Fruit fly (Drosophila melanogaster) whole organism, embryonic: Measurements from ENCODE around the gene her.

Experiments used
- Bteb2 ChIP-seq: fragments of 200-800 bp; sonication (Bioruptor generic); optimal IDR thresholded peaks from 2 replicates; lab custom pipeline; 2016; ENCODE audit warnings: missing biosample characterization, missing genetic modification characterization
- CG10267 ChIP-seq: fragments of 200-800 bp; sonication (Bioruptor generic); optimal IDR thresholded peaks from 2 replicates; lab custom pipeline; 2018; ENCODE audit warnings: missing biosample characterization, mild to moderate bottlenecking, missing genetic modification characterization, moderate library complexity
- CG11696 ChIP-seq: fragments of 200-800 bp; sonication (Bioruptor generic); IDR thresholded peaks from 2 replicates; pipeline ENCODE4 v1.3.6; 2022; ENCODE audit warnings: missing biosample characterization, missing genetic modification characterization
- CG12391 ChIP-seq: fragments of 200-800 bp; sonication (Bioruptor generic); optimal IDR thresholded peaks from 3 replicates; lab custom pipeline; 2018; ENCODE audit warnings: missing biosample characterization, mild to moderate bottlenecking, missing genetic modification characterization, moderate library complexity
- CG12744 ChIP-seq: fragments of 200-800 bp; sonication (Bioruptor generic); optimal IDR thresholded peaks from 2 replicates; lab custom pipeline; 2016; ENCODE audit warnings: missing biosample characterization, missing genetic modification characterization
- CG12769 ChIP-seq: fragments of 200-800 bp; sonication (Bioruptor generic); optimal IDR thresholded peaks from 2 replicates; lab custom pipeline; 2019; ENCODE audit warnings: missing biosample characterization, mild to moderate bottlenecking, missing genetic modification characterization, moderate library complexity
- CG13296 ChIP-seq: fragments of 200-800 bp; sonication (Bioruptor generic); optimal IDR thresholded peaks from 3 replicates; lab custom pipeline; 2018; ENCODE audit warnings: missing biosample characterization, mild to moderate bottlenecking, missing genetic modification characterization
- CG14050 ChIP-seq: fragments of 200-800 bp; sonication (Bioruptor generic); IDR thresholded peaks from 3 replicates; pipeline ENCODE4 v1.3.6; 2022; ENCODE audit warnings: missing biosample characterization, missing genetic modification characterization
- CG14667 ChIP-seq: fragments of 200-800 bp; sonication (Bioruptor generic); IDR thresholded peaks from 2 replicates; pipeline ENCODE4 v1.3.6; 2022; ENCODE audit warnings: missing biosample characterization, missing genetic modification characterization
- CG15073 ChIP-seq: fragments of 200-800 bp; sonication (Bioruptor generic); optimal IDR thresholded peaks from 2 replicates; lab custom pipeline; 2016; ENCODE audit warnings: missing biosample characterization, missing genetic modification characterization
- CG16779 ChIP-seq: fragments of 200-800 bp; sonication (Bioruptor generic); IDR thresholded peaks from 2 replicates; pipeline ENCODE4 v1.3.6; 2022; ENCODE audit warnings: missing biosample characterization, missing genetic modification characterization
- CG18011 ChIP-seq: fragments of 200-800 bp; sonication (Bioruptor generic); optimal IDR thresholded peaks from 2 replicates; lab custom pipeline; 2017; ENCODE audit warnings: missing biosample characterization, missing genetic modification characterization, mild to moderate bottlenecking, moderate library complexity, missing genotype
- CG2116 ChIP-seq: fragments of 200-800 bp; sonication (Bioruptor generic); optimal IDR thresholded peaks from 3 replicates; lab custom pipeline; 2018; ENCODE audit warnings: missing biosample characterization, mild to moderate bottlenecking, missing genetic modification characterization
- CG3726 ChIP-seq: fragments of 200-800 bp; sonication (Bioruptor generic); IDR thresholded peaks from 3 replicates; pipeline ENCODE4, ENCODE4 v1.3.6; 2022; ENCODE audit warnings: missing biosample characterization, missing genetic modification characterization
- CG42726 ChIP-seq: fragments of 200-800 bp; sonication (Bioruptor generic); IDR thresholded peaks from 2 replicates; pipeline ENCODE4 v1.3.6; 2022; ENCODE audit warnings: missing biosample characterization, missing genetic modification characterization; ENCODE audit not compliant: partially characterized antibody
- CG4820 ChIP-seq: fragments of 200-800 bp; sonication (Bioruptor generic); optimal IDR thresholded peaks from 3 replicates; lab custom pipeline; 2016; ENCODE audit warnings: missing biosample characterization, missing genetic modification characterization
- CG6175 ChIP-seq: fragments of 200-800 bp; sonication (Bioruptor generic); IDR thresholded peaks from 3 replicates; pipeline ENCODE4 v1.3.6; 2022; ENCODE audit warnings: missing biosample characterization, missing genetic modification characterization
- CG7928 ChIP-seq: fragments of 200-800 bp; sonication (Bioruptor generic); optimal IDR thresholded peaks from 2 replicates; lab custom pipeline; 2017; ENCODE audit warnings: missing biosample characterization, mild to moderate bottlenecking, missing genetic modification characterization
- CG8089 ChIP-seq: fragments of 200-800 bp; sonication (Bioruptor generic); optimal IDR thresholded peaks from 3 replicates; lab custom pipeline; 2016; ENCODE audit warnings: missing biosample characterization, missing genetic modification characterization
- CG8281 ChIP-seq: fragments of 200-800 bp; sonication (Bioruptor generic); optimal IDR thresholded peaks from 2 replicates; lab custom pipeline; 2018; ENCODE audit warnings: missing biosample characterization, mild to moderate bottlenecking, missing genetic modification characterization, moderate library complexity
- CG8924 ChIP-seq: fragments of 200-800 bp; optimal IDR thresholded peaks from 3 replicates; lab custom pipeline; 2019; ENCODE audit warnings: missing biosample characterization, mild to moderate bottlenecking, missing genetic modification characterization, moderate library complexity
- CG9215 ChIP-seq: fragments of 200-800 bp; sonication (Bioruptor generic); IDR thresholded peaks from 2 replicates; pipeline ENCODE4 v1.3.6; 2022; ENCODE audit warnings: missing biosample characterization, missing genetic modification characterization
- CG9437 ChIP-seq: fragments of 200-800 bp; sonication (Bioruptor generic); optimal IDR thresholded peaks from 2 replicates; lab custom pipeline; 2018; ENCODE audit warnings: missing biosample characterization, mild to moderate bottlenecking, missing genetic modification characterization
- Dek ChIP-seq: fragments of 200-800 bp; sonication (Bioruptor generic); optimal IDR thresholded peaks from 3 replicates; lab custom pipeline; 2019; ENCODE audit warnings: missing biosample characterization, mild to moderate bottlenecking, missing genetic modification characterization, moderate library complexity
- Drgx ChIP-seq: fragments of 200-800 bp; sonication (Bioruptor generic); IDR thresholded peaks from 2 replicates; pipeline ENCODE4 v1.3.6; 2022; ENCODE audit warnings: missing biosample characterization, missing genetic modification characterization
- E2f1 ChIP-seq: fragments of 200-800 bp; sonication (Bioruptor generic); IDR thresholded peaks from 2 replicates; pipeline ENCODE4 v1.3.6; 2022; ENCODE audit warnings: missing biosample characterization, missing genetic modification characterization
- Elba2 ChIP-seq: fragments of 200-800 bp; sonication (Bioruptor generic); optimal IDR thresholded peaks from 3 replicates; lab custom pipeline; 2016; ENCODE audit warnings: missing biosample characterization, missing genetic modification characterization
- GATAe ChIP-seq: fragments of 200-800 bp; sonication (Bioruptor generic); conservative IDR thresholded peaks from 2 replicates; pipeline ENCODE4 v1.3.6; 2022; ENCODE audit warnings: missing biosample characterization, missing genetic modification characterization
- Gsc ChIP-seq: fragments of 200-800 bp; sonication (Bioruptor generic); IDR thresholded peaks from 2 replicates; pipeline ENCODE4 v1.3.6; 2022; ENCODE audit warnings: missing biosample characterization, missing genetic modification characterization
- H2.0 ChIP-seq: fragments of 200-800 bp; sonication (Bioruptor generic); IDR thresholded peaks from 2 replicates; pipeline ENCODE4 v1.3.6; 2022; ENCODE audit warnings: missing biosample characterization, missing genetic modification characterization
- Hr78 ChIP-seq, 2 experiments: fragments of 200-800 bp in 1 of 2; fragments of >200 bp in 1 of 2; sonication (Bioruptor generic) in 1 of 2; optimal IDR thresholded peaks; 2 replicates each; lab custom pipeline; 2017 to 2019; ENCODE audit warnings: missing biosample characterization in 2 of 2, missing genetic modification characterization in 2 of 2, mild to moderate bottlenecking in 1 of 2, moderate library complexity in 1 of 2
- MTF-1 ChIP-seq: fragments of 200-800 bp; sonication (Bioruptor generic); optimal IDR thresholded peaks from 2 replicates; lab custom pipeline; 2018; ENCODE audit warnings: missing biosample characterization, mild to moderate bottlenecking, missing genetic modification characterization, borderline replicate concordance
- Med ChIP-seq: fragments of 200-800 bp; sonication (Bioruptor generic); peaks from one replicate; lab custom pipeline; 2016; ENCODE audit warnings: missing biosample characterization, missing genetic modification characterization, mild to moderate bottlenecking, inconsistent platforms, moderate library complexity
- Neu2 ChIP-seq: fragments of 200-800 bp; sonication (Bioruptor generic); optimal IDR thresholded peaks from 3 replicates; lab custom pipeline; 2016; ENCODE audit warnings: missing biosample characterization, missing genetic modification characterization, borderline replicate concordance
- NfI ChIP-seq: fragments of 200-800 bp; sonication (Bioruptor generic); optimal IDR thresholded peaks from 3 replicates; lab custom pipeline; 2018; ENCODE audit warnings: missing biosample characterization, mild to moderate bottlenecking, missing genetic modification characterization, moderate library complexity
- Oaz ChIP-seq: fragments of 200-800 bp; sonication (Bioruptor generic); IDR thresholded peaks from 2 replicates; pipeline ENCODE4 v1.3.6; 2022; ENCODE audit warnings: missing biosample characterization, missing genetic modification characterization
- PHDP ChIP-seq: fragments of 200-800 bp; sonication (Bioruptor generic); optimal IDR thresholded peaks from 3 replicates; lab custom pipeline; 2018; ENCODE audit warnings: missing biosample characterization, mild to moderate bottlenecking, missing genetic modification characterization, moderate library complexity
- Poxn ChIP-seq: fragments of 200-800 bp; sonication (Bioruptor generic); IDR thresholded peaks from 2 replicates; pipeline ENCODE4 v1.3.6; 2022; ENCODE audit warnings: missing biosample characterization, missing genetic modification characterization
- Rfx ChIP-seq: fragments of 200-800 bp; sonication (Bioruptor generic); IDR thresholded peaks from 2 replicates; pipeline ENCODE4 v1.3.6; 2022; ENCODE audit warnings: missing biosample characterization, missing genetic modification characterization
- Sry-β ChIP-seq: fragments of 200-800 bp; sonication (Bioruptor generic); optimal IDR thresholded peaks from 2 replicates; lab custom pipeline; 2018; ENCODE audit warnings: missing biosample characterization, mild to moderate bottlenecking, missing genetic modification characterization, moderate library complexity
- abd-A ChIP-seq: fragments of 200-800 bp; sonication (Bioruptor generic); optimal IDR thresholded peaks from 3 replicates; lab custom pipeline; 2019; ENCODE audit warnings: missing biosample characterization, mild to moderate bottlenecking, missing genetic modification characterization, moderate library complexity
- al ChIP-seq: fragments of 200-800 bp; sonication (Bioruptor generic); IDR thresholded peaks from 2 replicates; pipeline ENCODE4 v1.3.6; 2022; ENCODE audit warnings: missing biosample characterization, missing genetic modification characterization
- amos ChIP-seq: fragments of 200-800 bp; sonication (Bioruptor generic); IDR thresholded peaks from 2 replicates; pipeline ENCODE4 v1.3.6; 2022; ENCODE audit warnings: missing biosample characterization, missing genetic modification characterization; ENCODE audit not compliant: partially characterized antibody
- ap ChIP-seq: fragments of 200-800 bp; sonication (Bioruptor generic); IDR thresholded peaks from 2 replicates; pipeline ENCODE4 v1.3.6; 2022; ENCODE audit warnings: missing biosample characterization, missing genetic modification characterization
- cas ChIP-seq: fragments of 200-800 bp; sonication (Bioruptor generic); IDR thresholded peaks from 2 replicates; pipeline ENCODE4 v1.3.6; 2022; ENCODE audit warnings: missing biosample characterization, missing genetic modification characterization
- crol ChIP-seq: fragments of 200-800 bp; sonication (Bioruptor generic); IDR thresholded peaks from 2 replicates; pipeline ENCODE4 v1.3.6; 2022; ENCODE audit warnings: missing biosample characterization, missing genetic modification characterization
- ewg ChIP-seq: fragments of 200-800 bp; sonication (Bioruptor generic); optimal IDR thresholded peaks from 3 replicates; lab custom pipeline; 2017; ENCODE audit warnings: mild to moderate bottlenecking, missing biosample characterization, missing genetic modification reagents, missing genetic modification characterization
- gcm2 ChIP-seq: fragments of 200-800 bp; sonication (Bioruptor generic); optimal IDR thresholded peaks from 2 replicates; lab custom pipeline; 2016; ENCODE audit warnings: missing biosample characterization, missing genetic modification characterization
- inv ChIP-seq: fragments of 200-800 bp; sonication (Bioruptor generic); IDR thresholded peaks from 2 replicates; pipeline ENCODE4 v1.3.6; 2022; ENCODE audit warnings: missing biosample characterization, missing genetic modification characterization; ENCODE audit not compliant: partially characterized antibody
- jigr1 ChIP-seq: fragments of 200-800 bp; sonication (Bioruptor generic); IDR thresholded peaks from 3 replicates; pipeline ENCODE4 v1.3.6; 2022; ENCODE audit warnings: missing biosample characterization, missing genetic modification characterization
- repo ChIP-seq: fragments of 200-800 bp; sonication (Bioruptor generic); optimal IDR thresholded peaks from 2 replicates; lab custom pipeline; 2016; ENCODE audit warnings: missing biosample characterization, missing genetic modification characterization
- slou ChIP-seq: fragments of 200-800 bp; sonication (Bioruptor generic); optimal IDR thresholded peaks from 3 replicates; lab custom pipeline; 2016; ENCODE audit warnings: missing biosample characterization, missing genetic modification characterization
- unpg ChIP-seq: fragments of 200-800 bp; sonication (Bioruptor generic); optimal IDR thresholded peaks from 3 replicates; lab custom pipeline; 2018; ENCODE audit warnings: missing biosample characterization, mild to moderate bottlenecking, missing genetic modification characterization, moderate library complexity

The her gene

dm6 chr2L:16648925-16649324 lies 28.1 kb upstream of the her start:
- TF ChIP-seq NfI (GFP tag; lab: Kevin White, UChicago) (no peak), Poxn (no peak), Med (GFP tag; lab: Kevin White, UChicago) (peak; percentile 67), CG2116 (GFP tag; lab: Kevin White, UChicago) (no peak), CG42726 (no peak), CG15073 (GFP tag; lab: Kevin White, UChicago) (no peak), Elba2 (GFP tag; lab: Kevin White, UChicago) (no peak), Oaz (GFP tag; lab: Robert Waterston, UW) (no peak), CG13296 (GFP tag; lab: Kevin White, UChicago) (no peak), Neu2 (GFP tag; lab: Kevin White, UChicago) (no peak), inv (GFP tag; lab: Robert Waterston, UW) (no peak), ewg (no peak), ap (GFP tag; lab: Robert Waterston, UW) (no peak), abd-A (peak; percentile 75), Bteb2 (GFP tag; lab: Kevin White, UChicago) (no peak), slou (GFP tag; lab: Kevin White, UChicago) (no peak), CG14050 (GFP tag; lab: Robert Waterston, UW) (no peak), CG6175 (no peak), CG8089 (no peak), GATAe (GFP tag; lab: Robert Waterston, UW) (no peak), Drgx (GFP tag; lab: Robert Waterston, UW) (no peak), Sry-β (no peak), crol (GFP tag; lab: Robert Waterston, UW) (peak; percentile 32; the same call in 1 of the 2 replicates), cas (GFP tag; lab: Robert Waterston, UW) (no peak), PHDP (tag; lab: Kevin White, UChicago) (no peak), CG16779 (no peak), amos (GFP tag; lab: Robert Waterston, UW) (no peak), al (GFP tag; lab: Robert Waterston, UW) (no peak), repo (no peak), CG4820 (GFP tag; lab: Kevin White, UChicago) (no peak), CG7928 (GFP tag; lab: Kevin White, UChicago) (no peak), CG11696 (GFP tag; lab: Robert Waterston, UW) (no peak), CG3726 (GFP tag; lab: Robert Waterston, UW) (no peak), Rfx (GFP tag; lab: Robert Waterston, UW) (no peak), CG8281 (tag; lab: Kevin White, UChicago) (peak; percentile 86), Hr78 (GFP tag; optimal IDR thresholded peaks at IDR 0.05; lab: Kevin White, UChicago) (peak in 1 of 2 experiments; percentile 74), MTF-1 (GFP tag; lab: Kevin White, UChicago) (no peak), CG18011 (no peak), CG14667 (GFP tag; lab: Robert Waterston, UW) (no peak), gcm2 (no peak), E2f1 (no peak)

DNA sequence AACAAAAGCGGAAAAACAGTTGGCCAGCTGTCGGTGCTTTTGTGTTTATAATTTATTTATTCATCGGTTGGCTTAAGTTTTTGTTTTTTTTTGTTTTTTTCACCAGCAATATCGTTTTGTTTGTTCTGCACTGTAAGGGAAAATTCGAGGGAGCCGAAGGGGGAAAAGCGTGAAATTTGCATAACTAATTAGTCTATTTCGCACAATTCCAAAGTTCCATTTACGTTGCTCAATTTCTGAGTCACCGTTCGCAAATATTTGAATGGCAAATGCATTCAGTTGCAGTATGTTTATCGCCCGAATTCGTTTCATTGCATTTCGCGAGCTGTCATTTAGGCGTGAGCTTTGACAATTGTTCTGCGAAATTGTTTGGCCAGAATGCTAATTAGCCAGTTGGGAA lies 23.4 kb upstream of the her start:
- TF ChIP-seq al (GFP tag; lab: Robert Waterston, UW), result no peak
- no peak for TF ChIP-seq CG12391
- TF ChIP-seq CG9437 (GFP tag; lab: Kevin White, UChicago), result no peak
- TF ChIP-seq CG42726, result no peak
- TF ChIP-seq jigr1 (GFP tag; lab: Robert Waterston, UW), result no peak
- no peak for TF ChIP-seq CG12744
- TF ChIP-seq H2.0 (GFP tag; lab: Robert Waterston, UW), result no peak
- no peak for TF ChIP-seq CG9215 (GFP tag; lab: Robert Waterston, UW)
- TF ChIP-seq CG10267 (tag; lab: Kevin White, UChicago), result no peak
- no peak for TF ChIP-seq Poxn
- no peak for TF ChIP-seq CG12769
- no peak for TF ChIP-seq unpg (GFP tag; lab: Kevin White, UChicago)
- no peak for TF ChIP-seq Dek (tag; lab: Kevin White, UChicago)
- no peak for TF ChIP-seq Gsc (GFP tag; lab: Robert Waterston, UW)
- no peak for TF ChIP-seq CG8924 (tag; lab: Kevin White, UChicago)
